Worm (Caenorhabditis elegans) whole organism, L4 larva: Measurements from ENCODE around the gene taf-11.1.
A peak's percentile ranks its signal among the peaks of the same experiment; 100 is the strongest.

Experiments
- F10B5.3 ChIP-seq: sonication (generic microtip); optimal IDR thresholded peaks from 2 replicates; lab custom pipeline; 2016; ENCODE audit warnings: mild to moderate bottlenecking, missing genetic modification characterization, missing compliant biosample characterization
- F26F4.8 ChIP-seq: fragments of 200-800 bp; sonication (Bioruptor generic); conservative IDR thresholded peaks from 2 replicates; pipeline ENCODE4 v1.3.6; 2022; ENCODE audit warnings: missing genetic modification characterization, missing compliant biosample characterization
- F37D6.2 ChIP-seq: sonication (generic microtip); optimal IDR thresholded peaks from 2 replicates; lab custom pipeline; 2016; ENCODE audit warnings: mild to moderate bottlenecking, missing genetic modification characterization, missing compliant biosample characterization
- T26A8.4 ChIP-seq: fragments of 200-800 bp; sonication (Bioruptor generic); IDR thresholded peaks from 2 replicates; pipeline ENCODE4 v1.3.6; 2022; ENCODE audit warnings: missing genetic modification characterization, missing compliant biosample characterization
- Y75B8A.6 ChIP-seq: fragments of 200-800 bp; sonication (Bioruptor generic); IDR thresholded peaks from 2 replicates; pipeline ENCODE4 v1.3.6; 2022; ENCODE audit warnings: missing genetic modification reagents, missing genetic modification characterization, missing compliant biosample characterization
- ZK337.2 ChIP-seq: fragments of 200-800 bp; sonication (Bioruptor generic); IDR thresholded peaks from 2 replicates; pipeline ENCODE4 v1.3.6; 2022; ENCODE audit warnings: missing genetic modification reagents, missing genetic modification characterization, missing compliant biosample characterization
- aha-1 ChIP-seq: fragments of 150-350 bp; peaks from one replicate; lab custom pipeline; 2014; ENCODE audit warnings: missing biosample characterization, missing genetic modification characterization
- aly-2 ChIP-seq: sonication (generic microtip); optimal IDR thresholded peaks from 2 replicates; lab custom pipeline; 2018; ENCODE audit warnings: missing biosample characterization, missing genetic modification characterization
- ama-1 ChIP-seq: fragments of 150-350 bp; optimal IDR thresholded peaks from 2 replicates; lab custom pipeline; 2014; ENCODE audit warnings: inconsistent platforms, mixed read lengths
- ceh-62 ChIP-seq: sonication (generic microtip); optimal IDR thresholded peaks from 2 replicates; lab custom pipeline; 2017; ENCODE audit warnings: missing biosample characterization, missing genetic modification characterization
- daf-12 ChIP-seq: fragments of 150-350 bp; optimal IDR thresholded peaks from 2 replicates; lab custom pipeline; 2014; ENCODE audit warnings: missing biosample characterization, missing genetic modification reagents, missing genetic modification characterization
- daf-16 ChIP-seq, 3 experiments: sonication (generic microtip); optimal IDR thresholded peaks; 2 replicates each; lab custom pipeline; 2016 to 2017; ENCODE audit warnings: missing genetic modification characterization in 3 of 3, missing genetic modification reagents in 3 of 3, mild to moderate bottlenecking in 2 of 3, missing compliant biosample characterization in 2 of 3, missing biosample characterization in 1 of 3, moderate library complexity in 1 of 3
- dmd-6 ChIP-seq: fragments of 200-800 bp; sonication (Bioruptor generic); IDR thresholded peaks from 2 replicates; pipeline ENCODE4 v1.3.6; 2022; ENCODE audit warnings: missing genetic modification reagents, missing genetic modification characterization, missing compliant biosample characterization
- dpl-1 ChIP-seq: fragments of 150-350 bp; optimal IDR thresholded peaks from 2 replicates; lab custom pipeline; 2014; ENCODE audit warnings: missing biosample characterization, missing genetic modification reagents, missing genetic modification characterization
- dve-1 ChIP-seq: sonication (generic microtip); optimal IDR thresholded peaks from 2 replicates; lab custom pipeline; 2017; ENCODE audit warnings: antibody characterized with exemption, mild to moderate bottlenecking, missing genetic modification characterization, missing compliant biosample characterization; ENCODE audit not compliant: insufficient read depth
- egl-27 ChIP-seq: sonication (generic microtip); optimal IDR thresholded peaks from 3 replicates; lab custom pipeline; 2017; ENCODE audit warnings: missing biosample characterization, missing genetic modification reagents, missing genetic modification characterization
- egl-43 ChIP-seq: fragments of 200-800 bp; sonication (Bioruptor generic); IDR thresholded peaks from 2 replicates; pipeline ENCODE4 v1.3.6; 2022; ENCODE audit warnings: missing genetic modification reagents, missing genetic modification characterization, missing compliant biosample characterization
- gei-8 ChIP-seq: fragments of 200-800 bp; sonication (Bioruptor generic); optimal IDR thresholded peaks from 2 replicates; lab custom pipeline; 2018; ENCODE audit warnings: mild to moderate bottlenecking, missing genetic modification characterization, missing compliant biosample characterization
- hlh-11 ChIP-seq: fragments of 200-800 bp; sonication (Bioruptor generic); optimal IDR thresholded peaks from 2 replicates; lab custom pipeline; 2018; ENCODE audit warnings: mild to moderate bottlenecking, missing genetic modification characterization, missing compliant biosample characterization
- hlh-30 ChIP-seq: sonication (generic microtip); optimal IDR thresholded peaks from 2 replicates; lab custom pipeline; 2017; ENCODE audit warnings: antibody characterized with exemption, mild to moderate bottlenecking, missing genetic modification characterization, missing compliant biosample characterization; ENCODE audit not compliant: insufficient read depth
- lim-7 ChIP-seq: fragments of 200-800 bp; sonication (Bioruptor generic); IDR thresholded peaks from 2 replicates; pipeline ENCODE4 v1.3.6; 2022; ENCODE audit warnings: missing genetic modification characterization, missing compliant biosample characterization
- lin-29 ChIP-seq: fragments of 200-800 bp; sonication (Bioruptor generic); IDR thresholded peaks from 2 replicates; pipeline ENCODE4 v1.3.6; 2022; ENCODE audit warnings: missing genetic modification reagents, missing genetic modification characterization, missing compliant biosample characterization
- lin-39 ChIP-seq: fragments of 150-350 bp; optimal IDR thresholded peaks from 2 replicates; lab custom pipeline; 2014; ENCODE audit warnings: missing biosample characterization, missing genetic modification reagents, missing genetic modification characterization
- lsy-2 ChIP-seq, 2 experiments: fragments of 150-350 bp in 1 of 2; sonication (generic microtip) in 1 of 2; optimal IDR thresholded peaks; 2 replicates each; lab custom pipeline; 2014 to 2017; ENCODE audit warnings: missing biosample characterization in 2 of 2, missing genetic modification characterization in 2 of 2
- madf-9 ChIP-seq: fragments of 200-800 bp; sonication (Bioruptor generic); conservative IDR thresholded peaks from 2 replicates; pipeline ENCODE4 v1.3.6; 2022; ENCODE audit warnings: missing genetic modification reagents, missing genetic modification characterization, missing compliant biosample characterization
- mes-2 ChIP-seq: sonication (generic microtip); optimal IDR thresholded peaks from 2 replicates; lab custom pipeline; 2016; ENCODE audit warnings: missing genotype, mild to moderate bottlenecking, missing genetic modification characterization, missing compliant biosample characterization; ENCODE audit not compliant: poor library complexity, severe bottlenecking
- mxl-2 ChIP-seq: fragments of 200-800 bp; sonication (Bioruptor generic); conservative IDR thresholded peaks from 2 replicates; pipeline ENCODE4 v1.3.6; 2022; ENCODE audit warnings: missing genetic modification reagents, missing genetic modification characterization, missing compliant biosample characterization
- nhr-25 ChIP-seq: sonication (generic microtip); optimal IDR thresholded peaks from 2 replicates; lab custom pipeline; 2017; ENCODE audit warnings: missing genetic modification characterization, mild to moderate bottlenecking, missing compliant biosample characterization, antibody characterized with exemption, moderate library complexity, borderline replicate concordance; ENCODE audit not compliant: insufficient read depth
- nhr-28 ChIP-seq: fragments of 150-350 bp; optimal IDR thresholded peaks from 2 replicates; lab custom pipeline; 2014; ENCODE audit warnings: missing biosample characterization, missing genetic modification characterization
- nhr-76 ChIP-seq: fragments of 150-350 bp; optimal IDR thresholded peaks from 2 replicates; lab custom pipeline; 2014; ENCODE audit warnings: missing biosample characterization, missing genetic modification characterization
- pha-4 ChIP-seq, 2 experiments: fragments of 150-350 bp in 1 of 2; fragments of 200-800 bp in 1 of 2; sonication (Bioruptor generic) in 1 of 2; IDR thresholded peaks in 1 of 2; optimal IDR thresholded peaks in 1 of 2; 2 replicates each; pipeline versions ENCODE4 v1.3.6 to Lab custom; 2014 to 2022; ENCODE audit warnings: missing genetic modification characterization in 2 of 2, missing genetic modification reagents in 2 of 2, missing biosample characterization in 1 of 2, missing compliant biosample characterization in 1 of 2
- pqm-1 ChIP-seq: sonication (generic microtip); optimal IDR thresholded peaks from 2 replicates; lab custom pipeline; 2017; ENCODE audit warnings: missing biosample characterization, missing genetic modification characterization
- saeg-2 ChIP-seq: fragments of 200-800 bp; sonication (Bioruptor generic); IDR thresholded peaks from 2 replicates; pipeline ENCODE4 v1.3.6; 2022; ENCODE audit warnings: missing genetic modification reagents, missing genetic modification characterization, missing compliant biosample characterization
- snpc-1.2 ChIP-seq: fragments of 200-800 bp; sonication (Bioruptor generic); IDR thresholded peaks from 2 replicates; pipeline ENCODE4 v1.3.6; 2022; ENCODE audit warnings: missing genetic modification reagents, missing genetic modification characterization, missing compliant biosample characterization
- tag-97 ChIP-seq: fragments of 200-800 bp; sonication (Bioruptor generic); IDR thresholded peaks from 2 replicates; pipeline ENCODE4 v1.3.6; 2022; ENCODE audit warnings: missing genetic modification characterization, missing compliant biosample characterization
- unc-39 ChIP-seq: sonication (generic microtip); optimal IDR thresholded peaks from 2 replicates; lab custom pipeline; 2017; ENCODE audit warnings: missing biosample characterization, missing genetic modification characterization
- unc-62 ChIP-seq, 3 experiments: fragments of 150-350 bp in 1 of 3; sonication (generic microtip); optimal IDR thresholded peaks in 2 of 3; peaks in 1 of 3; 1 replicate in 1 of 3; 2 replicates in 2 of 3; lab custom pipeline; 2014 to 2017; ENCODE audit warnings: missing biosample characterization in 3 of 3, missing genetic modification characterization in 3 of 3, missing genetic modification reagents in 3 of 3, missing genotype in 1 of 3
- vab-7 ChIP-seq: fragments of 200-800 bp; sonication (Bioruptor generic); IDR thresholded peaks from 2 replicates; pipeline ENCODE4 v1.3.6; 2022; ENCODE audit warnings: missing genetic modification reagents, missing genetic modification characterization, missing compliant biosample characterization
- zag-1 ChIP-seq: fragments of 150-350 bp; optimal IDR thresholded peaks from 2 replicates; lab custom pipeline; 2014; ENCODE audit warnings: missing biosample characterization, missing genetic modification characterization
- zip-11 ChIP-seq: fragments of 200-800 bp; sonication (Bioruptor generic); IDR thresholded peaks from 2 replicates; pipeline ENCODE4 v1.3.6; 2022; ENCODE audit warnings: missing genetic modification characterization, missing compliant biosample characterization
- zip-2 ChIP-seq: fragments of 150-350 bp; optimal IDR thresholded peaks from 2 replicates; lab custom pipeline; 2014; ENCODE audit warnings: missing biosample characterization, missing genetic modification characterization
- ztf-11 ChIP-seq: fragments of 150-350 bp; optimal IDR thresholded peaks from 2 replicates; lab custom pipeline; 2014; ENCODE audit warnings: missing biosample characterization, missing genetic modification characterization
- ztf-7 ChIP-seq: fragments of 150-350 bp; optimal IDR thresholded peaks from 2 replicates; lab custom pipeline; 2014; ENCODE audit warnings: missing biosample characterization, missing genetic modification characterization

Gene taf-11.1

ce11 chrX:4265283-4265907 lies 10.4 kb downstream of the taf-11.1 start, which contains the start of gene coel-1 (continued):
- TF ChIP-seq daf-16 (GFP tag; optimal IDR thresholded peaks at IDR 0.05; lab: Kevin White, UChicago) = no peak
- peak; percentile 37 for TF ChIP-seq daf-16 (tag; optimal IDR thresholded peaks at IDR 0.05; lab: Kevin White, UChicago)
- peak; percentile 14 for TF ChIP-seq nhr-28
- TF ChIP-seq ZK337.2 = no peak
- TF ChIP-seq dmd-6 (GFP tag; lab: Robert Waterston, UW) = 0 out of 2 replicates have a peak, but pooled peaks have one; percentile 17
- peak; percentile 67 for TF ChIP-seq T26A8.4 (GFP tag; lab: Robert Waterston, UW)
- TF ChIP-seq gei-8 (GFP tag; lab: Kevin White, UChicago) = no peak
- no peak for TF ChIP-seq ceh-62
- TF ChIP-seq dve-1 (tag; lab: Kevin White, UChicago) = peak; percentile 35
- TF ChIP-seq tag-97 (GFP tag; lab: Robert Waterston, UW) = no peak
- peak; percentile 85 for TF ChIP-seq hlh-30 (tag; lab: Kevin White, UChicago)
- TF ChIP-seq, all 104 proteins: peak for 24

- TF ChIP-seq egl-27 (tag; lab: Kevin White, UChicago) = no peak
- TF ChIP-seq egl-43 (GFP tag; lab: Robert Waterston, UW) = no peak
- no peak for TF ChIP-seq T26A8.4 (GFP tag; lab: Robert Waterston, UW)
- TF ChIP-seq nhr-28 = peak; percentile 26
- TF ChIP-seq ZK337.2 = no peak
- TF ChIP-seq lin-29 (GFP tag; lab: Robert Waterston, UW) = no peak
- TF ChIP-seq Y75B8A.6 (GFP tag; lab: Robert Waterston, UW) = no peak
- no peak for TF ChIP-seq zip-11 (GFP tag; lab: Robert Waterston, UW)
- TF ChIP-seq ztf-11 (tag; lab: Kevin White, UChicago) = no peak
- peak in 1 of 2 experiments; percentile 71 for TF ChIP-seq daf-16 (GFP tag; optimal IDR thresholded peaks at IDR 0.05; lab: Kevin White, UChicago)
- TF ChIP-seq daf-16 (tag; optimal IDR thresholded peaks at IDR 0.05; lab: Kevin White, UChicago) = no peak
- TF ChIP-seq pha-4 (GFP tag; IDR thresholded peaks at IDR 0.05; lab: Robert Waterston, UW) = no peak
- no peak for TF ChIP-seq pha-4 (tag; optimal IDR thresholded peaks at IDR 0.05; lab: Kevin White, UChicago)
- TF ChIP-seq saeg-2 (GFP tag; lab: Robert Waterston, UW) = no peak
- TF ChIP-seq ztf-7 = no peak
- no peak for TF ChIP-seq dmd-6 (GFP tag; lab: Robert Waterston, UW)
- no peak for TF ChIP-seq lin-39 (tag; lab: Kevin White, UChicago)
- peak; percentile 46 for TF ChIP-seq hlh-11 (tag; lab: Kevin White, UChicago)
- peak; percentile 84 for TF ChIP-seq hlh-30 (tag; lab: Kevin White, UChicago)
- TF ChIP-seq lsy-2 (tag; optimal IDR thresholded peaks at IDR 0.05; lab: Kevin White, UChicago) = no peak
- no peak for TF ChIP-seq daf-12
- TF ChIP-seq aha-1 (tag; lab: Kevin White, UChicago) = no peak
- no peak for TF ChIP-seq nhr-76 (tag; lab: Kevin White, UChicago)
- no peak for TF ChIP-seq F10B5.3 (tag; lab: Kevin White, UChicago)
- TF ChIP-seq zag-1 (tag; lab: Kevin White, UChicago) = no peak
- TF ChIP-seq unc-62 (GFP tag; optimal IDR thresholded peaks at IDR 0.05 in 1 of 2; lab: Kevin White, UChicago) = peak in 1 of 2 experiments; percentile 59
- no peak for TF ChIP-seq unc-62 (tag; optimal IDR thresholded peaks at IDR 0.05; lab: Kevin White, UChicago)
- TF ChIP-seq aly-2 = no peak
- TF ChIP-seq zip-2 (tag; lab: Kevin White, UChicago) = no peak
- TF ChIP-seq ama-1 (lab: Kevin White, UChicago) = no peak
- no peak for TF ChIP-seq nhr-25 (tag; lab: Kevin White, UChicago)
- no peak for TF ChIP-seq dpl-1 (GFP tag; lab: Kevin White, UChicago)
Observed at ce11 chrX:4266178-4266931, 11.4 kb downstream of the taf-11.1 start.

- TF ChIP-seq mxl-2 (GFP tag; lab: Robert Waterston, UW) = no peak
- TF ChIP-seq unc-39 = no peak
- TF ChIP-seq vab-7 (GFP tag; lab: Robert Waterston, UW) = no peak
- no peak for TF ChIP-seq F26F4.8
- no peak for TF ChIP-seq tag-97 (GFP tag; lab: Robert Waterston, UW)
- no peak for TF ChIP-seq lim-7 (GFP tag; lab: Robert Waterston, UW)
- no peak for TF ChIP-seq snpc-1.2 (GFP tag; lab: Robert Waterston, UW)
- no peak for TF ChIP-seq ZK337.2
- no peak for TF ChIP-seq mes-2 (tag; lab: Kevin White, UChicago)
- no peak for TF ChIP-seq F37D6.2 (tag; lab: Kevin White, UChicago)
- TF ChIP-seq egl-43 (GFP tag; lab: Robert Waterston, UW) = no peak
- TF ChIP-seq ceh-62 = no peak
- TF ChIP-seq pqm-1 (tag; lab: Kevin White, UChicago) = peak; percentile 17
- peak; percentile 28 for TF ChIP-seq nhr-28
- TF ChIP-seq madf-9 = no peak
Observed at ce11 chrX:4268396-4268795, 13.4 kb downstream of the taf-11.1 start.
